Worm (Caenorhabditis elegans) whole organism, L3 larva: Measurements from ENCODE around the gene twk-12.

ENCODE experiments used
- egl-27 ChIP-seq: sonication (generic microtip); optimal IDR thresholded peaks from 4 replicates; lab custom pipeline; 2017; ENCODE audit warnings: missing biosample characterization, missing genetic modification reagents, missing genetic modification characterization
- elt-3 ChIP-seq, 3 experiments: fragments of 150-350 bp in 1 of 3; sonication (generic microtip) in 2 of 3; optimal IDR thresholded peaks; 2 replicates in 2 of 3; 4 replicates in 1 of 3; lab custom pipeline; 2014 to 2017; ENCODE audit warnings: missing biosample characterization in 3 of 3, missing genetic modification characterization in 3 of 3
- fkh-10 ChIP-seq: sonication (generic microtip); optimal IDR thresholded peaks from 2 replicates; lab custom pipeline; 2017; ENCODE audit warnings: missing biosample characterization, missing genetic modification reagents, missing genetic modification characterization
- lsy-12 ChIP-seq: sonication (generic microtip); optimal IDR thresholded peaks from 2 replicates; lab custom pipeline; 2016; ENCODE audit warnings: mild to moderate bottlenecking, missing genetic modification characterization, missing compliant biosample characterization
- nhr-12 ChIP-seq: fragments of 150-350 bp; optimal IDR thresholded peaks from 2 replicates; lab custom pipeline; 2014; ENCODE audit warnings: missing biosample characterization, missing genetic modification characterization
- unc-39 ChIP-seq: sonication (generic microtip); optimal IDR thresholded peaks from 4 replicates; lab custom pipeline; 2017; ENCODE audit warnings: missing biosample characterization, missing genetic modification characterization

- no peak for TF ChIP-seq egl-27 (tag; lab: Kevin White, UChicago)
- no peak for TF ChIP-seq unc-39
- no peak for TF ChIP-seq fkh-10 (GFP tag; lab: Kevin White, UChicago)
- TF ChIP-seq lsy-12, result no peak
- TF ChIP-seq elt-3 (tag; optimal IDR thresholded peaks at IDR 0.05; lab: Kevin White, UChicago), result no peak
- TF ChIP-seq nhr-12, result no peak
These were observed 20.2 kb downstream of the twk-12 start, which contains the start of gene F29F11.20 for ce11 chrV:10687601-10688000.
